Fruit fly (Drosophila melanogaster) whole organism, embryonic: ENCODE measurements around the gene abs.

Experiments
- Antp ChIP-seq: fragments of 200-800 bp; sonication (Bioruptor generic); optimal IDR thresholded peaks from 3 replicates; lab custom pipeline; 2016; ENCODE audit warnings: missing biosample characterization, missing genetic modification characterization
- CG10543 ChIP-seq: fragments of 200-800 bp; sonication (Bioruptor generic); optimal IDR thresholded peaks from 3 replicates; lab custom pipeline; 2017; ENCODE audit warnings: missing biosample characterization, mild to moderate bottlenecking, missing genetic modification characterization, moderate library complexity
- CG11456 ChIP-seq: fragments of 200-800 bp; sonication (Bioruptor generic); IDR thresholded peaks from 3 replicates; pipeline ENCODE4 v1.3.6; 2022; ENCODE audit warnings: missing biosample characterization, missing genetic modification characterization
- CG12071 ChIP-seq: fragments of 200-800 bp; sonication (Bioruptor generic); optimal IDR thresholded peaks from 3 replicates; lab custom pipeline; 2018; ENCODE audit warnings: missing biosample characterization, mild to moderate bottlenecking, missing genetic modification characterization
- CG12219 ChIP-seq: fragments of 200-800 bp; sonication (Bioruptor generic); optimal IDR thresholded peaks from 3 replicates; lab custom pipeline; 2018; ENCODE audit warnings: missing biosample characterization, mild to moderate bottlenecking, missing genetic modification characterization
- CG13894 ChIP-seq: fragments of 200-800 bp; sonication (Bioruptor generic); optimal IDR thresholded peaks from 3 replicates; lab custom pipeline; 2018; ENCODE audit warnings: missing biosample characterization, mild to moderate bottlenecking, missing genetic modification characterization, moderate library complexity
- CG14710 ChIP-seq: fragments of 200-800 bp; sonication (Bioruptor generic); optimal IDR thresholded peaks from 3 replicates; lab custom pipeline; 2019; ENCODE audit warnings: missing biosample characterization, mild to moderate bottlenecking, missing genetic modification characterization, moderate library complexity
- CG15479 ChIP-seq: fragments of 200-800 bp; sonication (Bioruptor generic); optimal IDR thresholded peaks from 3 replicates; lab custom pipeline; 2019; ENCODE audit warnings: missing biosample characterization, mild to moderate bottlenecking, missing genetic modification characterization, moderate library complexity
- CG15696 ChIP-seq: fragments of 200-800 bp; sonication (Bioruptor generic); optimal IDR thresholded peaks from 2 replicates; lab custom pipeline; 2019; ENCODE audit warnings: missing biosample characterization, mild to moderate bottlenecking, missing genetic modification characterization, moderate library complexity
- CG18599 ChIP-seq: fragments of 200-800 bp; sonication (Bioruptor generic); optimal IDR thresholded peaks from 3 replicates; lab custom pipeline; 2017; ENCODE audit warnings: missing biosample characterization, missing genetic modification characterization, mild to moderate bottlenecking, moderate library complexity, missing genetic modification reagents
- CG4707 ChIP-seq: fragments of 200-800 bp; sonication (Bioruptor generic); optimal IDR thresholded peaks from 2 replicates; lab custom pipeline; 2018; ENCODE audit warnings: missing biosample characterization, mild to moderate bottlenecking, missing genetic modification characterization, moderate library complexity
- CG6689 ChIP-seq: fragments of 200-800 bp; sonication (Bioruptor generic); IDR thresholded peaks from 2 replicates; pipeline ENCODE4 v1.3.6; 2022; ENCODE audit warnings: missing biosample characterization, missing genetic modification characterization
- CG7372 ChIP-seq: fragments of 200-800 bp; sonication (Bioruptor generic); IDR thresholded peaks from 2 replicates; pipeline ENCODE4 v1.3.6; 2022; ENCODE audit warnings: missing biosample characterization, missing genetic modification characterization
- CG8290 ChIP-seq, 3 experiments: fragments of 200-800 bp; sonication (Bioruptor generic); optimal IDR thresholded peaks; 2 replicates each; lab custom pipeline; 2016 to 2019; ENCODE audit warnings: missing biosample characterization in 3 of 3, missing genetic modification characterization in 3 of 3, mild to moderate bottlenecking in 2 of 3, moderate library complexity in 1 of 3
- CG9932 ChIP-seq: fragments of 200-800 bp; sonication (Bioruptor generic); IDR thresholded peaks from 2 replicates; pipeline ENCODE4 v1.3.6; 2022; ENCODE audit warnings: missing biosample characterization, missing genetic modification characterization
- D ChIP-seq, 2 experiments: fragments of 200-800 bp in 1 of 2; fragments of >200 bp in 1 of 2; sonication (Bioruptor generic) in 1 of 2; optimal IDR thresholded peaks; 2 replicates in 1 of 2; 3 replicates in 1 of 2; lab custom pipeline; 2017; ENCODE audit warnings: mild to moderate bottlenecking in 1 of 2, missing biosample characterization in 1 of 2, missing genetic modification characterization in 1 of 2, missing genetic modification reagents in 1 of 2
- Dad ChIP-seq: fragments of 200-800 bp; sonication (Bioruptor generic); optimal IDR thresholded peaks from 3 replicates; lab custom pipeline; 2016; ENCODE audit warnings: missing biosample characterization, missing genetic modification characterization
- Deaf1 ChIP-seq: fragments of 200-800 bp; optimal IDR thresholded peaks from 3 replicates; lab custom pipeline; 2019; ENCODE audit warnings: missing biosample characterization, mild to moderate bottlenecking, missing genetic modification characterization, moderate library complexity
- Dll ChIP-seq: fragments of 200-800 bp; sonication (Bioruptor generic); IDR thresholded peaks from 4 replicates; pipeline ENCODE4 v1.3.6; 2022; ENCODE audit warnings: missing biosample characterization, missing genetic modification characterization; ENCODE audit not compliant: partially characterized antibody
- E2f2 ChIP-seq: fragments of 200-800 bp; sonication (Bioruptor generic); IDR thresholded peaks from 2 replicates; pipeline ENCODE4 v1.3.6; 2022; ENCODE audit warnings: missing biosample characterization, missing genetic modification characterization
- Fer1 ChIP-seq: fragments of 200-800 bp; sonication (Bioruptor generic); optimal IDR thresholded peaks from 2 replicates; lab custom pipeline; 2017; ENCODE audit warnings: missing biosample characterization, mild to moderate bottlenecking, missing genetic modification characterization
- Hr78 ChIP-seq, 2 experiments: fragments of 200-800 bp in 1 of 2; fragments of >200 bp in 1 of 2; sonication (Bioruptor generic) in 1 of 2; optimal IDR thresholded peaks; 2 replicates each; lab custom pipeline; 2017 to 2019; ENCODE audit warnings: missing biosample characterization in 2 of 2, missing genetic modification characterization in 2 of 2, mild to moderate bottlenecking in 1 of 2, moderate library complexity in 1 of 2
- Med ChIP-seq: fragments of 200-800 bp; sonication (Bioruptor generic); peaks from one replicate; lab custom pipeline; 2016; ENCODE audit warnings: missing biosample characterization, missing genetic modification characterization, mild to moderate bottlenecking, inconsistent platforms, moderate library complexity
- Trl ChIP-seq, 3 experiments: fragments of >200 bp in 2 of 3; fragments of 200-800 bp in 1 of 3; sonication (Bioruptor generic) in 1 of 3; optimal IDR thresholded peaks; 2 replicates in 1 of 3; 3 replicates in 2 of 3; lab custom pipeline; 2016 to 2017; ENCODE audit warnings: missing biosample characterization in 1 of 3, missing genetic modification characterization in 1 of 3
- abd-A ChIP-seq: fragments of 200-800 bp; sonication (Bioruptor generic); optimal IDR thresholded peaks from 3 replicates; lab custom pipeline; 2019; ENCODE audit warnings: missing biosample characterization, mild to moderate bottlenecking, missing genetic modification characterization, moderate library complexity
- amos ChIP-seq: fragments of 200-800 bp; sonication (Bioruptor generic); IDR thresholded peaks from 2 replicates; pipeline ENCODE4 v1.3.6; 2022; ENCODE audit warnings: missing biosample characterization, missing genetic modification characterization; ENCODE audit not compliant: partially characterized antibody
- bbx ChIP-seq: fragments of 200-800 bp; sonication (Bioruptor generic); IDR thresholded peaks from 2 replicates; pipeline ENCODE4 v1.3.6; 2022; ENCODE audit warnings: missing biosample characterization, missing genetic modification characterization; ENCODE audit not compliant: partially characterized antibody
- chinmo ChIP-seq: fragments of 200-800 bp; sonication (Bioruptor generic); IDR thresholded peaks from 4 replicates; pipeline ENCODE4 v1.3.6; 2022; ENCODE audit warnings: missing biosample characterization, missing genetic modification characterization; ENCODE audit not compliant: partially characterized antibody
- fru ChIP-seq: fragments of >200 bp; optimal IDR thresholded peaks from 2 replicates; lab custom pipeline; 2017
- gcm2 ChIP-seq: fragments of 200-800 bp; sonication (Bioruptor generic); optimal IDR thresholded peaks from 2 replicates; lab custom pipeline; 2016; ENCODE audit warnings: missing biosample characterization, missing genetic modification characterization
- gfzf ChIP-seq: fragments of 200-800 bp; sonication (Bioruptor generic); optimal IDR thresholded peaks from 2 replicates; lab custom pipeline; 2016; ENCODE audit warnings: missing biosample characterization, mild to moderate bottlenecking, missing genetic modification characterization, moderate library complexity
- grn ChIP-seq: fragments of 200-800 bp; sonication (Bioruptor generic); optimal IDR thresholded peaks from 3 replicates; lab custom pipeline; 2017; ENCODE audit warnings: missing biosample characterization, missing genetic modification characterization
- hkb ChIP-seq, 2 experiments: fragments of 200-800 bp in 1 of 2; fragments of >200 bp in 1 of 2; sonication (Bioruptor generic) in 1 of 2; IDR thresholded peaks in 1 of 2; optimal IDR thresholded peaks in 1 of 2; 2 replicates each; pipeline versions ENCODE4 v1.3.6 to Lab custom; 2017 to 2022; ENCODE audit warnings: missing biosample characterization in 1 of 2, missing genetic modification characterization in 1 of 2
- onecut ChIP-seq: fragments of 200-800 bp; sonication (Bioruptor generic); IDR thresholded peaks from 2 replicates; pipeline ENCODE4 v1.3.6; 2022; ENCODE audit warnings: missing biosample characterization, missing genetic modification characterization
- org-1 ChIP-seq: fragments of 200-800 bp; sonication (Bioruptor generic); optimal IDR thresholded peaks from 2 replicates; lab custom pipeline; 2017; ENCODE audit warnings: missing biosample characterization, missing genetic modification characterization
- pfk ChIP-seq: fragments of 200-800 bp; sonication (Bioruptor generic); optimal IDR thresholded peaks from 2 replicates; lab custom pipeline; 2018; ENCODE audit warnings: missing biosample characterization, mild to moderate bottlenecking, missing genetic modification characterization, moderate library complexity
- phol ChIP-seq: fragments of 200-800 bp; sonication (Bioruptor generic); optimal IDR thresholded peaks from 3 replicates; lab custom pipeline; 2018; ENCODE audit warnings: missing biosample characterization, mild to moderate bottlenecking, missing genetic modification characterization, moderate library complexity
- pum ChIP-seq: fragments of 200-800 bp; sonication (Bioruptor generic); optimal IDR thresholded peaks from 2 replicates; lab custom pipeline; 2016; ENCODE audit warnings: missing biosample characterization, missing genetic modification characterization
- schlank ChIP-seq: fragments of 200-800 bp; sonication (Bioruptor generic); optimal IDR thresholded peaks from 2 replicates; lab custom pipeline; 2018; ENCODE audit warnings: missing biosample characterization, mild to moderate bottlenecking, missing genetic modification characterization
- scrt ChIP-seq: fragments of 200-800 bp; sonication (Bioruptor generic); optimal IDR thresholded peaks from 2 replicates; lab custom pipeline; 2018; ENCODE audit warnings: missing biosample characterization, mild to moderate bottlenecking, missing genetic modification characterization, moderate library complexity
- sqz ChIP-seq: fragments of 200-800 bp; sonication (Bioruptor generic); optimal IDR thresholded peaks from 3 replicates; lab custom pipeline; 2018; ENCODE audit warnings: missing biosample characterization, mild to moderate bottlenecking, missing genetic modification characterization
- tll ChIP-seq, 2 experiments: fragments of 200-800 bp in 1 of 2; fragments of >200 bp in 1 of 2; sonication (Bioruptor generic) in 1 of 2; optimal IDR thresholded peaks; 2 replicates each; lab custom pipeline; 2017 to 2019; ENCODE audit warnings: missing biosample characterization in 2 of 2, missing genetic modification characterization in 2 of 2, mild to moderate bottlenecking in 1 of 2, moderate library complexity in 1 of 2
- unc-4 ChIP-seq: fragments of 200-800 bp; sonication (Bioruptor generic); IDR thresholded peaks from 2 replicates; pipeline ENCODE4 v1.3.6; 2022; ENCODE audit warnings: missing biosample characterization, missing genetic modification characterization; ENCODE audit not compliant: partially characterized antibody
- zen2 ChIP-seq: fragments of 200-800 bp; sonication (Bioruptor generic); IDR thresholded peaks from 3 replicates; pipeline ENCODE4 v1.3.6; 2022; ENCODE audit warnings: missing biosample characterization, missing genetic modification characterization; ENCODE audit not compliant: partially characterized antibody
- zf30C ChIP-seq: fragments of 200-800 bp; sonication (Bioruptor generic); optimal IDR thresholded peaks from 3 replicates; lab custom pipeline; 2018; ENCODE audit warnings: missing biosample characterization, mild to moderate bottlenecking, missing genetic modification characterization

The abs gene

dm6 chr3R:4281119-4281861 lies 48.4 kb downstream of the abs start (continued):
- no peak for TF ChIP-seq gcm2 (GFP tag; lab: Kevin White, UChicago)
- TF ChIP-seq grn (GFP tag; lab: Kevin White, UChicago), result peak; percentile 16
- TF ChIP-seq CG7372 (GFP tag; lab: Robert Waterston, UW), result 0 out of 2 replicates have a peak, but pooled peaks have one; percentile 23
- 0 out of 2 replicates have a peak, but pooled peaks have one; percentile 17 for TF ChIP-seq CG9932 (GFP tag; lab: Robert Waterston, UW)
- no peak for TF ChIP-seq CG8290 (GFP tag; optimal IDR thresholded peaks at IDR 0.05; lab: Kevin White, UChicago)
- peak in 1 of 2 experiments; percentile 38 for TF ChIP-seq CG8290 (tag; optimal IDR thresholded peaks at IDR 0.05; lab: Kevin White, UChicago)
- TF ChIP-seq D (optimal IDR thresholded peaks at IDR 0.05; lab: Kevin White, UChicago), result no peak
- TF ChIP-seq D (GFP tag; optimal IDR thresholded peaks at IDR 0.05; lab: Kevin White, UChicago), result no peak
- peak; percentile 58 for TF ChIP-seq CG13894 (tag; lab: Kevin White, UChicago)
- TF ChIP-seq amos (GFP tag; lab: Robert Waterston, UW), result no peak
- TF ChIP-seq CG6689 (GFP tag; lab: Robert Waterston, UW), result 0 out of 2 replicates have a peak, but pooled peaks have one; percentile 8
- peak; percentile 63 for TF ChIP-seq Med (GFP tag; lab: Kevin White, UChicago)
- peak in 1 of 2 experiments; percentile 79 for TF ChIP-seq tll (GFP tag; optimal IDR thresholded peaks at IDR 0.05; lab: Kevin White, UChicago)
- peak; percentile 53 for TF ChIP-seq abd-A (tag; lab: Kevin White, UChicago)
- peak; percentile 10 for TF ChIP-seq Fer1 (GFP tag; lab: Kevin White, UChicago)
- no peak for TF ChIP-seq scrt (GFP tag; lab: Kevin White, UChicago)
- peak; percentile 9 for TF ChIP-seq CG10543
- 0 out of 3 replicates have a peak, but pooled peaks have one; percentile 31 for TF ChIP-seq zen2 (GFP tag; lab: Robert Waterston, UW)
- TF ChIP-seq org-1, result no peak
- no peak for TF ChIP-seq Hr78 (GFP tag; optimal IDR thresholded peaks at IDR 0.05; lab: Kevin White, UChicago)
- TF ChIP-seq CG18599 (GFP tag; lab: Kevin White, UChicago), result peak; percentile 32
- no peak for TF ChIP-seq CG4707 (GFP tag; lab: Kevin White, UChicago)
- TF ChIP-seq Trl (optimal IDR thresholded peaks at IDR 0.05; lab: Kevin White, UChicago), result peak; percentile 39 to 69
- no peak for TF ChIP-seq Trl (GFP tag; optimal IDR thresholded peaks at IDR 0.05; lab: Kevin White, UChicago)
- no peak for TF ChIP-seq pum
- TF ChIP-seq Dll (GFP tag; lab: Robert Waterston, UW), result no peak
- TF ChIP-seq Antp (GFP tag; lab: Kevin White, UChicago), result no peak
- peak; percentile 93 for TF ChIP-seq onecut (GFP tag; lab: Robert Waterston, UW)
- TF ChIP-seq chinmo (GFP tag; lab: Robert Waterston, UW), result 0 out of 4 replicates have a peak, but pooled peaks have one; percentile 47
- TF ChIP-seq pfk (GFP tag; lab: Kevin White, UChicago), result peak; percentile 34
- TF ChIP-seq CG15479, result no peak
- TF ChIP-seq CG14710 (tag; lab: Kevin White, UChicago), result no peak
- TF ChIP-seq CG15696 (tag; lab: Kevin White, UChicago), result no peak
- no peak for TF ChIP-seq fru
- TF ChIP-seq E2f2 (GFP tag; lab: Robert Waterston, UW), result 0 out of 2 replicates have a peak, but pooled peaks have one; percentile 13
- no peak for TF ChIP-seq zf30C (GFP tag; lab: Kevin White, UChicago)
- TF ChIP-seq Dad (GFP tag; lab: Kevin White, UChicago), result no peak
- TF ChIP-seq Deaf1 (tag; lab: Kevin White, UChicago), result peak; percentile 96
- TF ChIP-seq CG12219 (GFP tag; lab: Kevin White, UChicago), result no peak
- no peak for TF ChIP-seq hkb (optimal IDR thresholded peaks at IDR 0.05; lab: Kevin White, UChicago)
- no peak for TF ChIP-seq hkb (GFP tag; IDR thresholded peaks at IDR 0.05; lab: Robert Waterston, UW)
- no peak for TF ChIP-seq CG12071 (GFP tag; lab: Kevin White, UChicago)
- no peak for TF ChIP-seq gfzf (GFP tag; lab: Kevin White, UChicago)
- TF ChIP-seq unc-4, result no peak
- TF ChIP-seq sqz (GFP tag; lab: Kevin White, UChicago), result peak; percentile 9
- TF ChIP-seq schlank (tag; lab: Kevin White, UChicago), result no peak
- peak; percentile 16; the same call in 1 of the 2 replicates for TF ChIP-seq bbx (GFP tag; lab: Robert Waterston, UW)
- TF ChIP-seq phol (tag; lab: Kevin White, UChicago), result no peak
- 0 out of 3 replicates have a peak, but pooled peaks have one; percentile 49 for TF ChIP-seq CG11456 (GFP tag; lab: Robert Waterston, UW)
